Worm (Caenorhabditis elegans): ENCODE results near the gene set-13.

The set-13 gene

DNA sequence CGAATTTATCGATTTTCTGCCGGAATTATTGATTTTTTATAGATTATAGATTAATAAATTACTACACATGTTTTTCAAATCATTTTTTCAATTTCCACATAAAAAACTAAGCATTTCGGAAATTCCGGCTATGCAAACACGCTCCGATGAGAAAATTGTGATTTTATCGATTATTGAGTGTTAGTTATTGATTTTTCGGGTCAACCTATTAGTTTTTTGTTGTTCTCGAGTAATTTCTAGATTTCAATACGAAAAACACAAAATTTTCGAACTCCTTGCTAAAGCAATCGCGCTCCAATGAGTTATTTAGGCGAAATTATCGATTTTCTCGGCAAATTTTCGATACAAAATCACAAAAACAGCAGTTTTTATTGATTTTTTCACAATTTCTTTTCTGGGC, 21.4 kb upstream of the set-13 start:
- TF ChIP-seq snpc-4 (tag; optimal IDR thresholded peaks at IDR 0.05) (no peak), blmp-1 (tag; optimal IDR thresholded peaks at IDR 0.05; ENCODE audit: insufficient read depth) (no peak), elt-3 (tag; optimal IDR thresholded peaks at IDR 0.05) (no peak), fos-1 (tag; optimal IDR thresholded peaks at IDR 0.05) (no peak), mbf-1 (tag; optimal IDR thresholded peaks at IDR 0.05) (no peak), nhr-129 (tag; optimal IDR thresholded peaks at IDR 0.05) (no peak), nhr-11 (tag; optimal IDR thresholded peaks at IDR 0.05) (no peak), lin-13 (GFP tag; optimal IDR thresholded peaks at IDR 0.05) (no peak), ztf-4 (tag; optimal IDR thresholded peaks at IDR 0.05) (no peak), R02D3.7 (tag; optimal IDR thresholded peaks at IDR 0.05) (no peak), mdl-1 (tag; optimal IDR thresholded peaks at IDR 0.05) (no peak)

DNA sequence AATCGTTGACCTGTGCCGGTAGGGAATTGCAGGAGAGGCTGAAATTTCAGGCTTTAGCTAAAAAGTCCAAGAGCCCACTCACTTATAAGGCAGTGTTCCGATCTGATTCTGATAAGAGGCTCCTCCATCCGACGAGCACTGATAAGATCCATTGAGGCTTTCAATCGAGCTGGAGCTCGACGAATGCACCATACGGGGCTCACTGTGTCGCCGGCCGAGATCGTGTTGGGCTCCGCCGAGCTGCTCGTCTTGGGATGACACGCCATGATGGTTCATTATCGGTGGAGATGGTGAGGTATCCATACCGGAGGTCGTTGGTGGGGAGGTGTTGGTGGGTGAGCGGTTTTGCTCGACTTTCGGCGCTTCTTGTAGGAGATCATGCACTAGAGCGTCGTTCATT, 20.3 kb upstream of the set-13 start:
- TF ChIP-seq ceh-16 (tag; optimal IDR thresholded peaks at IDR 0.05): no peak
- TF ChIP-seq sem-4 (tag; optimal IDR thresholded peaks at IDR 0.05): no peak
- no peak for TF ChIP-seq mdl-1 (tag; optimal IDR thresholded peaks at IDR 0.05)
- no peak for TF ChIP-seq nhr-11 (tag; optimal IDR thresholded peaks at IDR 0.05)
- TF ChIP-seq skn-1 (tag; optimal IDR thresholded peaks at IDR 0.05): no peak
- no peak for TF ChIP-seq sma-9 (GFP tag; optimal IDR thresholded peaks at IDR 0.05)
- TF ChIP-seq sma-9 (tag; optimal IDR thresholded peaks at IDR 0.05): no peak
- no peak for TF ChIP-seq egl-27 (tag; optimal IDR thresholded peaks at IDR 0.05)
- no peak for TF ChIP-seq ztf-4 (tag; optimal IDR thresholded peaks at IDR 0.05)

DNA sequence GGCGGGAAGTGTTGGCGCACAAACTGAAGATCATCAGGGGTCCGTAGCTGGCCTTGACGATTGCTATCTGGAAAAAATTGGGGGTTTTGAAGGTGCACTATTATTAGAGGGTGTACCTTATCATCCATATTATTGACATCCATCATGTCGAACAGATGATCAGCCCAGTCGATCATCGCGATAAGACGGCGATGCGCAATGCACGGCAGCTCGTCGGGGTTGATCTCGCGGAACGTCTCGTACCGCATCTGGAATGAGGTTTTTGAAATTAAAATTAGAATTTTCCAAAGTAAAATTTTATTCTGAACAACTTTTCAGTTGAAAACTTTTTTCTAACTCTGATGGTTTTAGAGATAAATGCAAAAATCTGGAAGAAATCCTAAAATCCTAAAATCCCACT, 18.8 kb upstream of the set-13 start:
- TF ChIP-seq C34F6.9 (tag; optimal IDR thresholded peaks at IDR 0.05): no peak

DNA sequence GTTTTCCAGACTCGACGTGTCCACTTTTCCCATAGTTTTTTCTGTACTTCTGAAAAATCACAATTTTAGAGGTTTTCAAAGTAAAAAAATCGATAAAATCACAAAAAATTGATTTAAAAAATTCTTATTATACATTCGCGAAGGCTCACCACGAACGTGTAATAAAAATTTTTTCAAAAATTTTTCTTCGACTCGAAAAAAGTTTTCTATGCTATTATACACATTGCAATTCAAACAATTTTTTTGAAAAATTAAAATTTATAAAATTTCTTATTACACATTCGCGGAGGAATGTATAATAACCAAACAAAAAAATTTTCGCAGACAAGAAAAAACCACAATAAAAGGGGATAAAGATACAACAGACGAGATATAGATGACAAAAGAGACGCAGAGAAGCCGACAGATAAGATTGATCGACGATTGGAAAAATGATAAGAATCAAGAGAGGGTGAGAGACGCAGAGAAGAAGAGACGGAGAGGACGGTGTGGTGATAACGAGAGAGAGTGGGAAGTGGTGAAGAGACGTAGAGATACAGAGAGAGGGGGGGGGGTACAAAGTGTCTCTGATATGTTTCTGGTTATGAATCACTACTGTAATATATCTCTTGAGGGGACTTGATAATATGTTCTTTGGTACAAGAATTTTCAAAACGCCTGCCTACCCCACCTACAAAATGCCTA, 16.1 kb upstream of the set-13 start, which contains the start of gene nhr-119:
TSS of gene nhr-119 (minus strand) at position 51 of the 684 bp plus-strand sequence.
- TF ChIP-seq skn-1 (tag; optimal IDR thresholded peaks at IDR 0.05): peak; percentile 46
- TF ChIP-seq mbf-1 (tag; optimal IDR thresholded peaks at IDR 0.05): no peak
- TF ChIP-seq ZK546.5 (tag; optimal IDR thresholded peaks at IDR 0.05): no peak
- TF ChIP-seq elt-1 (tag; optimal IDR thresholded peaks at IDR 0.05): peak; percentile 63
- TF ChIP-seq snpc-4 (tag; optimal IDR thresholded peaks at IDR 0.05): no peak
- TF ChIP-seq ceh-82 (tag; optimal IDR thresholded peaks at IDR 0.05): no peak
- TF ChIP-seq mab-5 (tag; optimal IDR thresholded peaks at IDR 0.05): peak; percentile 15
- TF ChIP-seq lsy-2 (tag; optimal IDR thresholded peaks at IDR 0.05): peak in 1 of 2 experiments; percentile 73
- TF ChIP-seq lin-13 (GFP tag; optimal IDR thresholded peaks at IDR 0.05): peak; percentile 79
- TF ChIP-seq zag-1 (tag; optimal IDR thresholded peaks at IDR 0.05): no peak
- TF ChIP-seq sem-4 (tag; optimal IDR thresholded peaks at IDR 0.05): peak; percentile 27
- no peak for TF ChIP-seq nhr-12 (tag; optimal IDR thresholded peaks at IDR 0.05)
- no peak for TF ChIP-seq R02D3.7 (tag; optimal IDR thresholded peaks at IDR 0.05)
- no peak for TF ChIP-seq ama-1 (optimal IDR thresholded peaks at IDR 0.05)
- TF ChIP-seq nhr-21 (tag; optimal IDR thresholded peaks at IDR 0.05): peak; percentile 90
- no peak for TF ChIP-seq ztf-11 (tag; optimal IDR thresholded peaks at IDR 0.05)
- no peak for TF ChIP-seq nhr-237 (tag; optimal IDR thresholded peaks at IDR 0.05)
- TF ChIP-seq nhr-11 (tag; optimal IDR thresholded peaks at IDR 0.05): no peak
- peak; percentile 53 to 65 for TF ChIP-seq mdl-1 (tag; optimal IDR thresholded peaks at IDR 0.05)
- TF ChIP-seq nhr-6 (tag; optimal IDR thresholded peaks at IDR 0.05): peak; percentile 44
- peak; percentile 66 for TF ChIP-seq crh-2 (tag; optimal IDR thresholded peaks at IDR 0.05)
- peak; percentile 93 for TF ChIP-seq sma-9 (GFP tag; optimal IDR thresholded peaks at IDR 0.05)
- TF ChIP-seq sma-9 (tag; optimal IDR thresholded peaks at IDR 0.05): no peak
- TF ChIP-seq nhr-10 (tag; optimal IDR thresholded peaks at IDR 0.05): no peak
- peak; percentile 77 for TF ChIP-seq egl-27 (tag; optimal IDR thresholded peaks at IDR 0.05)
- TF ChIP-seq unc-39 (tag; optimal IDR thresholded peaks at IDR 0.05): no peak
- no peak for TF ChIP-seq lin-11 (tag; optimal IDR thresholded peaks at IDR 0.05)
- TF ChIP-seq ztf-1 (GFP tag; conservative IDR thresholded peaks at IDR 0.05): no peak
- TF ChIP-seq alr-1 (tag; optimal IDR thresholded peaks at IDR 0.05): no peak
- TF ChIP-seq nhr-77 (tag; optimal IDR thresholded peaks at IDR 0.05): peak; percentile 40
- peak; percentile 94 for TF ChIP-seq fos-1 (tag; optimal IDR thresholded peaks at IDR 0.05)
- peak; percentile 86 for TF ChIP-seq nhr-25 (tag; optimal IDR thresholded peaks at IDR 0.05)
- peak; percentile 38 for TF ChIP-seq C34F6.9 (tag; optimal IDR thresholded peaks at IDR 0.05)
- TF ChIP-seq nhr-23 (tag; optimal IDR thresholded peaks at IDR 0.05): no peak
- TF ChIP-seq Y55F3AM.14 (GFP tag; optimal IDR thresholded peaks at IDR 0.05): no peak
- no peak for TF ChIP-seq lin-39 (tag; optimal IDR thresholded peaks at IDR 0.05)
- peak; percentile 47 for TF ChIP-seq unc-62 (GFP tag; optimal IDR thresholded peaks at IDR 0.05)
- peak; percentile 85 for TF ChIP-seq F13H6.1 (tag; optimal IDR thresholded peaks at IDR 0.05)
- TF ChIP-seq peb-1 (tag; optimal IDR thresholded peaks at IDR 0.05): no peak
- peak; percentile 30 for TF ChIP-seq nhr-129 (tag; optimal IDR thresholded peaks at IDR 0.05)
- TF ChIP-seq unc-55 (GFP tag; optimal IDR thresholded peaks at IDR 0.05): no peak
- TF ChIP-seq elt-3 (tag; optimal IDR thresholded peaks at IDR 0.05): no peak
- TF ChIP-seq sma-3 (GFP tag; optimal IDR thresholded peaks at IDR 0.05): peak; percentile 96
